Fruit fly (Drosophila melanogaster) Kc167 (cell line): ENCODE measurements around the gene mbc.

Experiments
- Myc ChIP-seq: fragments of >200 bp; optimal IDR thresholded peaks from 2 replicates; lab custom pipeline; 2017; ENCODE audit warnings: missing external identifiers
- h ChIP-seq: fragments of >200 bp; optimal IDR thresholded peaks from 3 replicates; lab custom pipeline; 2018; ENCODE audit warnings: missing external identifiers

dm6 chr3R:23740968-23741367 lies 40.6 kb upstream of the mbc start:
- TF ChIP-seq Myc (no peak), h (no peak)
